Fruit fly (Drosophila melanogaster) whole organism, embryonic: ENCODE data around the gene CG10226.

Source experiments
- Ada2b ChIP-seq: fragments of 200-800 bp; sonication (Bioruptor generic); IDR thresholded peaks from 2 replicates; pipeline ENCODE4 v1.3.6; 2022; ENCODE audit warnings: missing biosample characterization, missing genetic modification characterization
- Bteb2 ChIP-seq: fragments of 200-800 bp; sonication (Bioruptor generic); optimal IDR thresholded peaks from 2 replicates; lab custom pipeline; 2016; ENCODE audit warnings: missing biosample characterization, missing genetic modification characterization
- CG10366 ChIP-seq: fragments of 200-800 bp; sonication (Bioruptor generic); IDR thresholded peaks from 2 replicates; pipeline ENCODE4 v1.3.6; 2022; ENCODE audit warnings: missing biosample characterization, missing genetic modification characterization
- CG11093 ChIP-seq: fragments of 200-800 bp; sonication (Bioruptor generic); IDR thresholded peaks from 3 replicates; pipeline ENCODE4 v1.3.6; 2022; ENCODE audit warnings: missing biosample characterization, missing genetic modification characterization
- CG11504 ChIP-seq: fragments of 200-800 bp; sonication (Bioruptor generic); optimal IDR thresholded peaks from 3 replicates; lab custom pipeline; 2019; ENCODE audit warnings: missing biosample characterization, mild to moderate bottlenecking, missing genetic modification characterization, moderate library complexity
- CG13624 ChIP-seq: fragments of 200-800 bp; sonication (Bioruptor generic); optimal IDR thresholded peaks from 2 replicates; lab custom pipeline; 2016; ENCODE audit warnings: missing biosample characterization, missing genetic modification characterization
- CG14710 ChIP-seq: fragments of 200-800 bp; sonication (Bioruptor generic); optimal IDR thresholded peaks from 3 replicates; lab custom pipeline; 2019; ENCODE audit warnings: missing biosample characterization, mild to moderate bottlenecking, missing genetic modification characterization, moderate library complexity
- CG17186 ChIP-seq: fragments of 200-800 bp; sonication (Bioruptor generic); optimal IDR thresholded peaks from 3 replicates; lab custom pipeline; 2017; ENCODE audit warnings: missing biosample characterization, missing genetic modification reagents, missing genetic modification characterization
- CG18764 ChIP-seq: fragments of 200-800 bp; sonication (Bioruptor generic); optimal IDR thresholded peaks from 3 replicates; lab custom pipeline; 2016; ENCODE audit warnings: missing biosample characterization, missing genetic modification characterization
- CG3065 ChIP-seq: fragments of 200-800 bp; sonication (Bioruptor generic); optimal IDR thresholded peaks from 2 replicates; lab custom pipeline; 2016; ENCODE audit warnings: missing biosample characterization, missing genetic modification characterization
- CG3163 ChIP-seq: fragments of 200-800 bp; sonication (Bioruptor generic); optimal IDR thresholded peaks from 3 replicates; lab custom pipeline; 2016; ENCODE audit warnings: missing biosample characterization, missing genetic modification characterization
- CG32767 ChIP-seq: fragments of 200-800 bp; sonication (Bioruptor generic); IDR thresholded peaks from 2 replicates; pipeline ENCODE4 v1.3.6; 2022; ENCODE audit warnings: missing biosample characterization, missing genetic modification characterization
- CG33557 ChIP-seq: fragments of 200-800 bp; sonication (Bioruptor generic); optimal IDR thresholded peaks from 2 replicates; lab custom pipeline; 2019; ENCODE audit warnings: missing biosample characterization, mild to moderate bottlenecking, missing genetic modification characterization, moderate library complexity
- CG3726 ChIP-seq: fragments of 200-800 bp; sonication (Bioruptor generic); IDR thresholded peaks from 3 replicates; pipeline ENCODE4, ENCODE4 v1.3.6; 2022; ENCODE audit warnings: missing biosample characterization, missing genetic modification characterization
- CG3995 ChIP-seq: fragments of 200-800 bp; sonication (Bioruptor generic); optimal IDR thresholded peaks from 3 replicates; lab custom pipeline; 2016; ENCODE audit warnings: missing biosample characterization, missing genetic modification characterization
- CG4424 ChIP-seq: fragments of 200-800 bp; sonication (Bioruptor generic); optimal IDR thresholded peaks from 3 replicates; lab custom pipeline; 2016; ENCODE audit warnings: missing biosample characterization, missing genetic modification characterization
- CG4854 ChIP-seq: fragments of 200-800 bp; sonication (Bioruptor generic); optimal IDR thresholded peaks from 2 replicates; lab custom pipeline; 2016; ENCODE audit warnings: missing biosample characterization, missing genetic modification characterization, inconsistent platforms
- CG5953 ChIP-seq: fragments of 200-800 bp; sonication (Bioruptor generic); IDR thresholded peaks from 2 replicates; pipeline ENCODE4 v1.3.6; 2022; ENCODE audit warnings: missing biosample characterization, missing genetic modification characterization
- CG7745 ChIP-seq: fragments of 200-800 bp; sonication (Bioruptor generic); optimal IDR thresholded peaks from 2 replicates; lab custom pipeline; 2018; ENCODE audit warnings: missing biosample characterization, mild to moderate bottlenecking, missing genetic modification characterization, moderate library complexity
- CG8089 ChIP-seq: fragments of 200-800 bp; sonication (Bioruptor generic); optimal IDR thresholded peaks from 3 replicates; lab custom pipeline; 2016; ENCODE audit warnings: missing biosample characterization, missing genetic modification characterization
- CG8388 ChIP-seq: fragments of 200-800 bp; sonication (Bioruptor generic); optimal IDR thresholded peaks from 2 replicates; lab custom pipeline; 2019; ENCODE audit warnings: missing biosample characterization, mild to moderate bottlenecking, missing genetic modification characterization, moderate library complexity
- CG9727 ChIP-seq: fragments of 200-800 bp; sonication (Bioruptor generic); optimal IDR thresholded peaks from 3 replicates; lab custom pipeline; 2017; ENCODE audit warnings: missing biosample characterization, mild to moderate bottlenecking, missing genetic modification characterization
- CG9797 ChIP-seq: fragments of 200-800 bp; sonication (Bioruptor generic); optimal IDR thresholded peaks from 3 replicates; lab custom pipeline; 2018; ENCODE audit warnings: missing biosample characterization, mild to moderate bottlenecking, missing genetic modification characterization
- HLH3B ChIP-seq: fragments of 200-800 bp; sonication (Bioruptor generic); IDR thresholded peaks from 2 replicates; pipeline ENCODE4 v1.3.6; 2022; ENCODE audit warnings: missing biosample characterization, missing genetic modification characterization
- Hmx ChIP-seq: fragments of 200-800 bp; sonication (Bioruptor generic); optimal IDR thresholded peaks from 2 replicates; lab custom pipeline; 2016; ENCODE audit warnings: missing biosample characterization, missing genetic modification characterization
- Hr39 ChIP-seq: fragments of >200 bp; optimal IDR thresholded peaks from 2 replicates; lab custom pipeline; 2017
- Hr51 ChIP-seq, 2 experiments: fragments of 200-800 bp; sonication (Bioruptor generic); optimal IDR thresholded peaks; 2 replicates in 1 of 2; 3 replicates in 1 of 2; lab custom pipeline; 2016 to 2018; ENCODE audit warnings: missing biosample characterization in 2 of 2, missing genetic modification characterization in 2 of 2, mild to moderate bottlenecking in 1 of 2, moderate library complexity in 1 of 2
- Meics ChIP-seq: fragments of 200-800 bp; sonication (Bioruptor generic); optimal IDR thresholded peaks from 2 replicates; lab custom pipeline; 2017; ENCODE audit warnings: missing biosample characterization, mild to moderate bottlenecking, missing genetic modification characterization
- Ravus ChIP-seq: fragments of 200-800 bp; sonication (Bioruptor generic); IDR thresholded peaks from 2 replicates; pipeline ENCODE4 v1.3.6; 2022; ENCODE audit warnings: missing biosample characterization, missing genetic modification characterization
- Stat92E ChIP-seq, 3 experiments: fragments of >200 bp in 2 of 3; fragments of 200-800 bp in 1 of 3; sonication (Bioruptor generic) in 1 of 3; optimal IDR thresholded peaks; 2 replicates each; lab custom pipeline; 2017 to 2019; ENCODE audit warnings: missing biosample characterization in 3 of 3, missing genetic modification characterization in 3 of 3, mild to moderate bottlenecking in 1 of 3, moderate library complexity in 1 of 3
- Tbp ChIP-seq: fragments of >200 bp; optimal IDR thresholded peaks from 2 replicates; lab custom pipeline; 2018; ENCODE audit warnings: missing biosample characterization, missing genetic modification characterization
- al ChIP-seq: fragments of 200-800 bp; sonication (Bioruptor generic); IDR thresholded peaks from 2 replicates; pipeline ENCODE4 v1.3.6; 2022; ENCODE audit warnings: missing biosample characterization, missing genetic modification characterization
- aop ChIP-seq: fragments of 200-800 bp; sonication (Bioruptor generic); IDR thresholded peaks from 2 replicates; pipeline ENCODE4 v1.3.6; 2022; ENCODE audit warnings: missing biosample characterization, missing genetic modification characterization
- ato ChIP-seq: fragments of 200-800 bp; sonication (Bioruptor generic); IDR thresholded peaks from 2 replicates; pipeline ENCODE4 v1.3.6; 2022; ENCODE audit warnings: missing biosample characterization, missing genetic modification characterization; ENCODE audit not compliant: partially characterized antibody
- btn ChIP-seq: fragments of 200-800 bp; sonication (Bioruptor generic); optimal IDR thresholded peaks from 2 replicates; lab custom pipeline; 2016; ENCODE audit warnings: missing biosample characterization, missing genetic modification characterization
- dan ChIP-seq: fragments of 200-800 bp; sonication (Bioruptor generic); IDR thresholded peaks from 2 replicates; pipeline ENCODE4 v1.3.6; 2022; ENCODE audit warnings: missing biosample characterization, missing genetic modification characterization
- dmrt99B ChIP-seq: fragments of 200-800 bp; sonication (Bioruptor generic); optimal IDR thresholded peaks from 2 replicates; lab custom pipeline; 2018; ENCODE audit warnings: missing biosample characterization, mild to moderate bottlenecking, missing genetic modification characterization, moderate library complexity
- en ChIP-seq: fragments of 200-800 bp; sonication (Bioruptor generic); optimal IDR thresholded peaks from 2 replicates; lab custom pipeline; 2016; ENCODE audit warnings: missing biosample characterization, missing genetic modification characterization
- ewg ChIP-seq: fragments of 200-800 bp; sonication (Bioruptor generic); optimal IDR thresholded peaks from 3 replicates; lab custom pipeline; 2017; ENCODE audit warnings: mild to moderate bottlenecking, missing biosample characterization, missing genetic modification reagents, missing genetic modification characterization
- gcm2 ChIP-seq: fragments of 200-800 bp; sonication (Bioruptor generic); optimal IDR thresholded peaks from 2 replicates; lab custom pipeline; 2016; ENCODE audit warnings: missing biosample characterization, missing genetic modification characterization
- lmd ChIP-seq: fragments of 200-800 bp; sonication (Bioruptor generic); IDR thresholded peaks from 2 replicates; pipeline ENCODE4 v1.3.6; 2022; ENCODE audit warnings: missing biosample characterization, missing genetic modification characterization
- mam ChIP-seq: fragments of 200-800 bp; sonication (Bioruptor generic); optimal IDR thresholded peaks from 3 replicates; lab custom pipeline; 2016; ENCODE audit warnings: missing biosample characterization, missing genetic modification characterization
- mld ChIP-seq: fragments of 200-800 bp; sonication (Bioruptor generic); IDR thresholded peaks from 3 replicates; pipeline ENCODE4 v1.3.6; 2022; ENCODE audit warnings: missing biosample characterization, missing genetic modification characterization; ENCODE audit not compliant: partially characterized antibody
- odd ChIP-seq: fragments of 200-800 bp; sonication (Bioruptor generic); optimal IDR thresholded peaks from 2 replicates; lab custom pipeline; 2017; ENCODE audit warnings: missing biosample characterization, mild to moderate bottlenecking, missing genetic modification characterization
- rib ChIP-seq: fragments of 200-800 bp; sonication (Bioruptor generic); IDR thresholded peaks from 2 replicates; pipeline ENCODE4 v1.3.6; 2022; ENCODE audit warnings: missing biosample characterization, missing genetic modification characterization
- schlank ChIP-seq: fragments of 200-800 bp; sonication (Bioruptor generic); optimal IDR thresholded peaks from 2 replicates; lab custom pipeline; 2018; ENCODE audit warnings: missing biosample characterization, mild to moderate bottlenecking, missing genetic modification characterization
- sisA ChIP-seq: fragments of 200-800 bp; sonication (Bioruptor generic); IDR thresholded peaks from 2 replicates; pipeline ENCODE4 v1.3.6; 2022; ENCODE audit warnings: missing biosample characterization, missing genetic modification characterization
- sug ChIP-seq: fragments of 200-800 bp; optimal IDR thresholded peaks from 2 replicates; lab custom pipeline; 2019; ENCODE audit warnings: missing biosample characterization, mild to moderate bottlenecking, missing genetic modification characterization, moderate library complexity
- tx ChIP-seq: fragments of 200-800 bp; sonication (Bioruptor generic); optimal IDR thresholded peaks from 2 replicates; lab custom pipeline; 2016; ENCODE audit warnings: missing biosample characterization, missing genetic modification characterization
- zf30C ChIP-seq: fragments of 200-800 bp; sonication (Bioruptor generic); optimal IDR thresholded peaks from 3 replicates; lab custom pipeline; 2018; ENCODE audit warnings: missing biosample characterization, mild to moderate bottlenecking, missing genetic modification characterization
- zfh2 ChIP-seq: fragments of 200-800 bp; sonication (Bioruptor generic); optimal IDR thresholded peaks from 2 replicates; lab custom pipeline; 2016; ENCODE audit warnings: missing biosample characterization, missing genetic modification characterization

The CG10226 gene

dm6 chr3L:6270283-6270682, 30.4 kb upstream of the CG10226 start (continued):
- TF ChIP-seq Stat92E (GFP tag; optimal IDR thresholded peaks at IDR 0.05; lab: Kevin White, UChicago) (no peak), CG11504 (tag; lab: Kevin White, UChicago) (peak; percentile 34), CG13624 (GFP tag; lab: Kevin White, UChicago) (no peak), CG17186 (no peak), Ravus (GFP tag; lab: Robert Waterston, UW) (no peak), mam (GFP tag; lab: Kevin White, UChicago) (no peak), CG8089 (GFP tag; lab: Kevin White, UChicago) (no peak)

dm6 chr3L:6269003-6269402, 29.1 kb upstream of the CG10226 start:
- TF ChIP-seq gcm2 (GFP tag; lab: Kevin White, UChicago), result no peak
- TF ChIP-seq en, result no peak
- no peak for TF ChIP-seq tx (GFP tag; lab: Kevin White, UChicago)
- no peak for TF ChIP-seq odd
- 0 out of 2 replicates have a peak, but pooled peaks have one; percentile 32 for TF ChIP-seq sisA (GFP tag; lab: Robert Waterston, UW)
- TF ChIP-seq Hr51 (GFP tag; optimal IDR thresholded peaks at IDR 0.05; lab: Kevin White, UChicago), result peak in 1 of 2 experiments; percentile 41
- peak; percentile 32 for TF ChIP-seq CG11504 (tag; lab: Kevin White, UChicago)
- TF ChIP-seq CG3726, result no peak
- TF ChIP-seq Hr39 (lab: Kevin White, UChicago), result no peak
- no peak for TF ChIP-seq rib
- no peak for TF ChIP-seq Ada2b (GFP tag; lab: Robert Waterston, UW)
- no peak for TF ChIP-seq CG5953 (GFP tag; lab: Robert Waterston, UW)
- peak; percentile 0 for TF ChIP-seq ewg (GFP tag; lab: Kevin White, UChicago)
- TF ChIP-seq ato (GFP tag; lab: Robert Waterston, UW), result no peak
- no peak for TF ChIP-seq CG11093 (GFP tag; lab: Robert Waterston, UW)
- TF ChIP-seq dan (GFP tag; lab: Robert Waterston, UW), result no peak
- TF ChIP-seq al, result no peak
- no peak for TF ChIP-seq CG4854 (GFP tag; lab: Kevin White, UChicago)
- no peak for TF ChIP-seq lmd (GFP tag; lab: Robert Waterston, UW)
- no peak for TF ChIP-seq CG32767
- TF ChIP-seq HLH3B (GFP tag; lab: Robert Waterston, UW), result no peak
- TF ChIP-seq CG3995 (GFP tag; lab: Kevin White, UChicago), result no peak
- TF ChIP-seq mld, result no peak
- no peak for TF ChIP-seq schlank (tag; lab: Kevin White, UChicago)
- no peak for TF ChIP-seq CG9797
- no peak for TF ChIP-seq zf30C
- peak; percentile 3 for TF ChIP-seq CG4424 (GFP tag; lab: Kevin White, UChicago)
- TF ChIP-seq CG3163 (GFP tag; lab: Kevin White, UChicago), result no peak
- no peak for TF ChIP-seq CG18764 (GFP tag; lab: Kevin White, UChicago)
- TF ChIP-seq CG9727 (GFP tag; lab: Kevin White, UChicago), result no peak
- TF ChIP-seq btn, result no peak
- TF ChIP-seq Meics (GFP tag; lab: Kevin White, UChicago), result no peak
- no peak for TF ChIP-seq CG7745 (tag; lab: Kevin White, UChicago)
- no peak for TF ChIP-seq Hmx (GFP tag; lab: Kevin White, UChicago)
- TF ChIP-seq Bteb2 (GFP tag; lab: Kevin White, UChicago), result no peak
- TF ChIP-seq sug, result no peak
- TF ChIP-seq aop (GFP tag; lab: Robert Waterston, UW), result no peak
- TF ChIP-seq CG10366, result 0 out of 2 replicates have a peak, but pooled peaks have one; percentile 9
- no peak for TF ChIP-seq zfh2 (GFP tag; lab: Kevin White, UChicago)
- no peak for TF ChIP-seq CG3065
- TF ChIP-seq dmrt99B, result peak; percentile 35
- no peak for TF ChIP-seq Tbp (GFP tag; lab: Kevin White, UChicago)
- no peak for TF ChIP-seq CG14710 (tag; lab: Kevin White, UChicago)
- TF ChIP-seq CG33557 (GFP tag; lab: Kevin White, UChicago), result no peak
- no peak for TF ChIP-seq CG8388 (GFP tag; lab: Kevin White, UChicago)
